Worm (Caenorhabditis elegans): ENCODE results near the gene ugt-54.

ugt-54 gene

DNA sequence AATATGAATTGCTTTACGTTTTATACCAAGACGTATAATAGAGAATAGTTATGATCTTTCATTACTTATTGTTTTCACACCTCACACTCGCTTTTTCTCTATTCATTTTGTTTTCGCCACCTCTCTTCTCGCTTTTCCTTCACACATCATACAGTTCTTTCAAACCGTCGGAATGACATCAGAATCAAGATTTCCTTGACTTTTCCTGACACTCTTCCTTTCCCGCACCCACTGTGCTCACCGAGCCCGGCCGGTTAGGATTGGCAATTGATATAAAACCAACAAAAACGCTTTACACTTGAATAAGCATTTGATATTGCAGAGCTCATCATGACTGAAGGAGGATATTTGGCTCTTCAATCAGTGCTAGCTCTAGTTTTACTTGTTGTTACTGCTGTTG lies 37.9 kb downstream of the ugt-54 start, which contains the start of gene zipt-2.1:
TSS of gene zipt-2.1 (plus strand) at position 301 of the 400 bp plus-strand sequence.
- TF ChIP-seq C17E4.6 (GFP tag; IDR thresholded peaks at IDR 0.05) (no peak), lir-1 (GFP tag; conservative IDR thresholded peaks at IDR 0.05) (no peak), dox-1 (GFP tag; IDR thresholded peaks at IDR 0.05) (no peak)

DNA sequence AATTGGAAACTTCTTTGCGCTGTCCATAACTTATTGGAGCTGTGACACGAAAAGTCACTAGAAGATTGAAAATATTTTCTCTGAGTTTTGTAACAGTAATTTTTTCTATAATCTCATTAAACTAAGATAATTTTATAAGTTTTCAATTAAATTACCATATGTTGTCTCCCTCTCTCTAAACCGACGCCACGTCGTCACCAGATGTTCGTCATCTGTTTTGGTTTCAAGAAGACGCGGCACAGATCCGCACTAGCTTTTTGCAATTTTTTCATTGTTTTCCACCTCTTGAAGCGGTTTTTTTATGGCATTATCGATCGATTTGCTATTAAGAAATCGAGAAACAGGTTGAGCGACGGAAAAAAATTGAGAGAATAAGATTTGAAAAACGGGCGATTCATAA lies 42.5 kb downstream of the ugt-54 start:
- TF ChIP-seq nfya-2 (GFP tag; IDR thresholded peaks at IDR 0.05) (no peak), hsf-1 (GFP tag; IDR thresholded peaks at IDR 0.05) (no peak), F52B5.7 (tag; optimal IDR thresholded peaks at IDR 0.05) (no peak), attf-6 (GFP tag; IDR thresholded peaks at IDR 0.05) (no peak), ccch-3 (GFP tag; optimal IDR thresholded peaks at IDR 0.05) (no peak), madf-10 (tag; optimal IDR thresholded peaks at IDR 0.05) (no peak), lin-54 (GFP tag; optimal IDR thresholded peaks at IDR 0.05) (no peak), unc-62 (GFP tag; optimal IDR thresholded peaks at IDR 0.05) (no peak), B0019.2 (GFP tag; conservative IDR thresholded peaks at IDR 0.05) (no peak), gei-17 (GFP tag; optimal IDR thresholded peaks at IDR 0.05) (no peak)

DNA sequence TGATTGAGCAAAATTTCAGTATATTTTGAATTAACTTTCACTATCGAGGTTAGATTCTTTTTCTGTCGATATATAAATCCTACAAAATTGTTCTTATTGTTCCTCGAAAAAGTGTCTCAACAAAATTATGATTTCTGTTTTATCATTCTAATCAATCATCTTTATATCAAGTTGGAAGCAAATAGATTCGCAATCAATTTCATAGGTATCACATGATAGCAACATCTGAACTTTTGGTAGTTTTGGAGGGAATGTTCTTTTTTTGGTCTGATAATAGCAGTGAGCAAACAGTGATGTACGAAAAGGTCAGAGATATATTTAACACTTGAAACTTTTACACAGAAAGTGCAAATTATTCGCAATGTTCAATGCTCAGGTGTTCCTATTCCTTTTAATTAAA lies 49.3 kb downstream of the ugt-54 start:
- no peak for TF ChIP-seq ccch-3 (GFP tag; optimal IDR thresholded peaks at IDR 0.05)
- TF ChIP-seq nfyb-1 (GFP tag; IDR thresholded peaks at IDR 0.05): 0 out of 2 replicates have a peak, but pooled peaks have one; percentile 46
- no peak for TF ChIP-seq sptf-2 (GFP tag; optimal IDR thresholded peaks at IDR 0.05)
- no peak for TF ChIP-seq zfh-2 (GFP tag; conservative IDR thresholded peaks at IDR 0.05)
- TF ChIP-seq T07F8.4 (tag; optimal IDR thresholded peaks at IDR 0.05): no peak
- peak; percentile 55 for TF ChIP-seq nhr-80 (tag; optimal IDR thresholded peaks at IDR 0.05)
- TF ChIP-seq cebp-1 (GFP tag; IDR thresholded peaks at IDR 0.05): no peak
- peak; percentile 25 for TF ChIP-seq cebp-1 (tag; optimal IDR thresholded peaks at IDR 0.05)

DNA sequence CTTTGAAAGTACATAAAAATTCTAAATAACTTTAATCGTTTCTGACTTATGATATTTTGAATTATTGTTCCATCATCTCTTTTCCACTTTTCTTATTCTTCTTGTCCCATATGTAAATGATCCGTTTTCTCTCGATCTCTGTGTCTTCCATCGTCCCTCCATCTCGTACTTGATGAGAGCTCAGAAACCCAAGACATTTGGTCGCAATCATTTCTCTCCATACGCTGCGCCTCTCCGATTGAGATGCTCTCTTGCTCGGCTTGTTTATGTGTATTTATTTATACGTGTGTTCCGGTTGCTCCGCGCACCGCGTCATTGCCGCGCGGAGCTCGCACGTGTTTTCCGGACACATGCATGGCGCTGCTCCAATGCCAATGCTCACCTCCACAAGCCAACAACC lies 49.9 kb downstream of the ugt-54 start:
- TF ChIP-seq ceh-91 (GFP tag; IDR thresholded peaks at IDR 0.05) (no peak), ceh-100 (GFP tag; IDR thresholded peaks at IDR 0.05) (no peak), egl-44 (GFP tag; IDR thresholded peaks at IDR 0.05) (no peak), unc-62 (GFP tag; optimal IDR thresholded peaks at IDR 0.05) (no peak), athp-1 (tag; optimal IDR thresholded peaks at IDR 0.05) (no peak), madf-10 (tag; optimal IDR thresholded peaks at IDR 0.05) (no peak), sdz-38 (tag; optimal IDR thresholded peaks at IDR 0.05) (no peak), F37B4.10 (GFP tag; IDR thresholded peaks at IDR 0.05) (no peak), aptf-2 (GFP tag; conservative IDR thresholded peaks at IDR 0.05) (no peak), mel-28 (tag; optimal IDR thresholded peaks at IDR 0.05; ENCODE audit: borderline replicate concordance) (no peak), hmg-20 (GFP tag; IDR thresholded peaks at IDR 0.05) (no peak), K11D2.4 (GFP tag; IDR thresholded peaks at IDR 0.05) (no peak), F22D6.2 (tag; optimal IDR thresholded peaks at IDR 0.05) (no peak), chd-7 (tag; optimal IDR thresholded peaks at IDR 0.05) (no peak)

DNA sequence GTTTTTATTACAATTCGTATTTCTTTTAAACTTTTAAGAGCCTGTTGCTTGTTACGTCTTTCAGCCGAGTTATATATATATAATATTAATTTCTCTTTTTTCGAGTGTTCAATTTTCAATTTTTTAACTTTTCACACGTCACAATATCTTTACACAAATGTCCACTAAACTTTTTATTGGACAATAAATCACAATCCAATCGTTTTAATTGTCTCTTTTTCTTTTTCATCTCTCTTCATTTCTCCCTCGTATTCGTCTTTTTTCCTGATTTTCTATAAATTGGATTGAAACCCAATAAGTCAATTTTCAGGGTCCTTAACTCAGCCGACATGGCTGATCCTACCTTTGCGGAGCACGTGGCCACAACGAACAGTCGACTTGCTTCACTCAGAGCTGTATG lies 50.6 kb downstream of the ugt-54 start, which contains the start of gene miz-1:
TSS of gene miz-1 (plus strand) at position 301 of the 400 bp plus-strand sequence.
- no peak for TF ChIP-seq let-526 (GFP tag; IDR thresholded peaks at IDR 0.05)
- TF ChIP-seq cebp-1 (GFP tag; IDR thresholded peaks at IDR 0.05): no peak
- TF ChIP-seq cebp-1 (tag; optimal IDR thresholded peaks at IDR 0.05): no peak
- TF ChIP-seq mcd-1 (GFP tag; IDR thresholded peaks at IDR 0.05): no peak
- TF ChIP-seq somi-1 (GFP tag; optimal IDR thresholded peaks at IDR 0.05): no peak
- TF ChIP-seq xnd-1 (tag; optimal IDR thresholded peaks at IDR 0.05): no peak
- TF ChIP-seq attf-6 (GFP tag; IDR thresholded peaks at IDR 0.05): no peak
- no peak for TF ChIP-seq C17E4.6 (GFP tag; IDR thresholded peaks at IDR 0.05)
- no peak for TF ChIP-seq aptf-2 (GFP tag; conservative IDR thresholded peaks at IDR 0.05)
- no peak for TF ChIP-seq attf-5 (GFP tag; optimal IDR thresholded peaks at IDR 0.05)
